Worm (Caenorhabditis elegans) whole organism, L2 larva: Measurements from ENCODE around the gene max-1.

Source experiments
- R02D3.7 ChIP-seq: fragments of 150-350 bp; optimal IDR thresholded peaks from 2 replicates; lab custom pipeline; 2014; ENCODE audit warnings: missing biosample characterization, missing genetic modification characterization
- Y55F3AM.14 ChIP-seq: fragments of 200-800 bp; sonication (Bioruptor generic); optimal IDR thresholded peaks from 2 replicates; lab custom pipeline; 2018; ENCODE audit warnings: mild to moderate bottlenecking, missing genetic modification characterization, missing compliant biosample characterization
- alr-1 ChIP-seq: fragments of 150-350 bp; optimal IDR thresholded peaks from 2 replicates; lab custom pipeline; 2014; ENCODE audit warnings: missing biosample characterization, missing genetic modification characterization
- lsy-2 ChIP-seq, 2 experiments: fragments of 150-350 bp in 1 of 2; sonication (generic microtip) in 1 of 2; optimal IDR thresholded peaks; 2 replicates each; lab custom pipeline; 2014 to 2017; ENCODE audit warnings: missing biosample characterization in 2 of 2, missing genetic modification characterization in 2 of 2
- nhr-12 ChIP-seq: fragments of 150-350 bp; optimal IDR thresholded peaks from 2 replicates; lab custom pipeline; 2014; ENCODE audit warnings: missing biosample characterization, missing genetic modification characterization
- nhr-23 ChIP-seq: fragments of 150-350 bp; optimal IDR thresholded peaks from 2 replicates; lab custom pipeline; 2014; ENCODE audit warnings: missing biosample characterization, missing genetic modification reagents, missing genetic modification characterization

ce11 chrV:13063402-13063801, 56.6 kb downstream of the max-1 start:
- TF ChIP-seq R02D3.7 (tag; lab: Kevin White, UChicago) (no peak), nhr-23 (tag; lab: Kevin White, UChicago) (no peak), nhr-12 (tag; lab: Kevin White, UChicago) (no peak), lsy-2 (tag; optimal IDR thresholded peaks at IDR 0.05; lab: Kevin White, UChicago) (no peak), alr-1 (no peak), Y55F3AM.14 (GFP tag; lab: Kevin White, UChicago) (no peak)
